Worm (Caenorhabditis elegans): ENCODE data around the gene F54D1.1.
"Not testable (repeated sequence)": the region's sequence is repeated elsewhere in the genome, so short reads cannot be mapped to it uniquely, and the experiment has no call there.

- TF ChIP-seq lsy-2 (tag; optimal IDR thresholded peaks at IDR 0.05); nhr-12 (tag; optimal IDR thresholded peaks at IDR 0.05); unc-62 (GFP tag; optimal IDR thresholded peaks at IDR 0.05); ces-1 (GFP tag; optimal IDR thresholded peaks at IDR 0.05); nhr-76 (tag; optimal IDR thresholded peaks at IDR 0.05); nhr-237 (tag; optimal IDR thresholded peaks at IDR 0.05); elt-1 (tag; optimal IDR thresholded peaks at IDR 0.05; ENCODE audit: borderline replicate concordance, insufficient read depth); pha-4 (tag; optimal IDR thresholded peaks at IDR 0.05); blmp-1 (tag; optimal IDR thresholded peaks at IDR 0.05); ham-2 (GFP tag; optimal IDR thresholded peaks at IDR 0.05); snpc-4 (tag; optimal IDR thresholded peaks at IDR 0.05); ztf-11 (tag; optimal IDR thresholded peaks at IDR 0.05): not testable (repeated sequence)
Measured at ce11 chrIV:11263101-11263500, 1.5 kb downstream of the F54D1.1 start, which contains the start of gene col-126.
